Fruit fly (Drosophila melanogaster): ENCODE results near the gene bves.

bves gene

DNA sequence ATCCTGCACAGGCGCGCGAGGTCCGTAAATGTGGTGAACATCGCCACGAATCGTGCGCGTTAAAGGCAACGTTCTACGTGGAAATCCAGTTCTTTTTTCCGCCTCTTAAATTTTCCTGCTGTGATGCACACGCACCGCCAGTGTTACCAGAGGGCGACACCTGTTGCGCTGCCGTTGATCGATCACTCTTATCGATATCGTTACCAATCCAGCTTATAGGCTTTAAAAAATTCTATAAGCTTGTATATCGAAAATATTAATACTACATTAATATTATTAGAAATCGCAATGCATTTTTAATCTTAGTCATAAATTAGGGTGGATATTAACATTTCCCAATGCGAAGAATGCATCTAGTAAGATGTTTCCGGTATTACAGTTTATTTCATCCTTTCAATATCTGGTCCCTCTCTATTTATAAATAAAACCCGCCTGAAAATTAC lies 21.9 kb upstream of the bves start, which contains the start of gene CG1529 (continued):
- TF ChIP-seq CG31224 (GFP tag; IDR thresholded peaks at IDR 0.05) (no peak), Lhr (GFP tag; optimal IDR thresholded peaks at IDR 0.05) (peak; percentile 19), CG16813 (GFP tag; IDR thresholded peaks at IDR 0.05; ENCODE audit: partially characterized antibody) (peak; percentile 27; the same call in 1 of the 3 replicates), tap (tag; optimal IDR thresholded peaks at IDR 0.05) (no peak), Opbp (GFP tag; IDR thresholded peaks at IDR 0.05; ENCODE audit: partially characterized antibody) (0 out of 3 replicates have a peak, but pooled peaks have one; percentile 43), CG6791 (GFP tag; IDR thresholded peaks at IDR 0.05; ENCODE audit: partially characterized antibody) (no peak), nmo (GFP tag; optimal IDR thresholded peaks at IDR 0.05) (peak; percentile 17), CG2875 (GFP tag; optimal IDR thresholded peaks at IDR 0.05) (no peak), HLHmδ (GFP tag; optimal IDR thresholded peaks at IDR 0.05) (no peak), NC2α (GFP tag; optimal IDR thresholded peaks at IDR 0.05) (no peak), Scr (GFP tag; IDR thresholded peaks at IDR 0.05; ENCODE audit: partially characterized antibody) (peak; percentile 51; the same call in 1 of the 2 replicates), CG13894 (tag; optimal IDR thresholded peaks at IDR 0.05) (no peak), vfl (GFP tag; optimal IDR thresholded peaks at IDR 0.05) (no peak), CG14710 (tag; optimal IDR thresholded peaks at IDR 0.05) (peak; percentile 18), CG7987 (GFP tag; optimal IDR thresholded peaks at IDR 0.05) (no peak), gfzf (GFP tag; optimal IDR thresholded peaks at IDR 0.05) (peak; percentile 57), CG8290 (GFP tag; optimal IDR thresholded peaks at IDR 0.05) (peak; percentile 40), CG8290 (tag; optimal IDR thresholded peaks at IDR 0.05) (peak in 1 of 2 experiments; percentile 10), CG6175 (GFP tag; IDR thresholded peaks at IDR 0.05) (no peak), CG10959 (GFP tag; IDR thresholded peaks at IDR 0.05) (no peak), Oli (tag; optimal IDR thresholded peaks at IDR 0.05) (no peak), CG6854 (GFP tag; optimal IDR thresholded peaks at IDR 0.05) (no peak), grn (GFP tag; optimal IDR thresholded peaks at IDR 0.05) (no peak), trem (tag; optimal IDR thresholded peaks at IDR 0.05) (peak; percentile 13), CG2712 (tag; optimal IDR thresholded peaks at IDR 0.05) (no peak), ATbp (GFP tag; optimal IDR thresholded peaks at IDR 0.05) (no peak), CG4404 (GFP tag; IDR thresholded peaks at IDR 0.05) (no peak), Ada2b (GFP tag; IDR thresholded peaks at IDR 0.05) (no peak), nau (GFP tag; optimal IDR thresholded peaks at IDR 0.05) (no peak), CG9797 (GFP tag; optimal IDR thresholded peaks at IDR 0.05) (peak; percentile 59), CG18764 (GFP tag; optimal IDR thresholded peaks at IDR 0.05) (no peak)

dm6 chrX:21034638-21035037 lies 19.1 kb upstream of the bves start:
- TF ChIP-seq amos (GFP tag; IDR thresholded peaks at IDR 0.05; ENCODE audit: partially characterized antibody) (peak; percentile 44; the same call in 1 of the 2 replicates), E2f2 (GFP tag; IDR thresholded peaks at IDR 0.05) (peak; percentile 71), CG4424 (GFP tag; optimal IDR thresholded peaks at IDR 0.05) (no peak), Opbp (GFP tag; IDR thresholded peaks at IDR 0.05; ENCODE audit: partially characterized antibody) (peak; percentile 22; the same call in 1 of the 3 replicates), pzg (GFP tag; optimal IDR thresholded peaks at IDR 0.05) (peak; percentile 9), vfl (GFP tag; optimal IDR thresholded peaks at IDR 0.05) (no peak), Dref (GFP tag; IDR thresholded peaks at IDR 0.05) (peak; percentile 66), CG42726 (GFP tag; IDR thresholded peaks at IDR 0.05; ENCODE audit: partially characterized antibody) (0 out of 2 replicates have a peak, but pooled peaks have one; percentile 10), ewg (GFP tag; optimal IDR thresholded peaks at IDR 0.05) (peak; percentile 24), aop (GFP tag; IDR thresholded peaks at IDR 0.05) (no peak), CG17186 (GFP tag; optimal IDR thresholded peaks at IDR 0.05) (peak; percentile 14), shn (GFP tag; optimal IDR thresholded peaks at IDR 0.05) (no peak), az2 (GFP tag; optimal IDR thresholded peaks at IDR 0.05) (no peak), trem (tag; optimal IDR thresholded peaks at IDR 0.05) (peak; percentile 21), hbn (GFP tag; IDR thresholded peaks at IDR 0.05; ENCODE audit: partially characterized antibody) (peak; percentile 13; the same call in 1 of the 2 replicates), ci (GFP tag; IDR thresholded peaks at IDR 0.05) (no peak), bbx (GFP tag; IDR thresholded peaks at IDR 0.05; ENCODE audit: partially characterized antibody) (peak; percentile 17; the same call in 1 of the 2 replicates), CG6791 (GFP tag; IDR thresholded peaks at IDR 0.05; ENCODE audit: partially characterized antibody) (peak; percentile 63; the same call in 1 of the 3 replicates), stwl (tag; optimal IDR thresholded peaks at IDR 0.05) (peak; percentile 37), Bgb (GFP tag; IDR thresholded peaks at IDR 0.05; ENCODE audit: partially characterized antibody) (peak; percentile 20; the same call in 1 of the 2 replicates), Dp (GFP tag; optimal IDR thresholded peaks at IDR 0.05) (peak; percentile 19), odd (GFP tag; optimal IDR thresholded peaks at IDR 0.05) (no peak)

Measured in whole organism, embryonic.